Worm (Caenorhabditis elegans): Measurements from ENCODE around the gene CC8.2.

Gene CC8.2

DNA sequence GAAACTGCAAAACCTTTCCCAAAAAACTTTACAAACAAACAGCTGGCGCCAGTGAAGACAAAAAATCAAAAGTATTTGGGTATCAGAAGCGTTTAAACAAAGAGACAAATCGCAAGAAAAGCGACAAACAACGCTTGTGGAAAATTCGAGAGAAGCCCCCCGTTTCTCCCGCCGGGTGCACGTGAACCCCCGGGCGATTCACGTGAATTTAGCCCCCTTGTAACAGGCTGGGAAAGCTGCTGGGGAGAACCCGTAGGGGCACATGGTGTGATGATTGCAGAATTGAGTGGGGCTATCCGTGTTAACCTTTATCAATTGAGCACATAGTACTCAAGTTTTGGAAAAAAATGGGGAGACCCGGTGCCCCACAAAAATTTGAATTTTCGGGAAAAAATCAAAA, 5.7 kb upstream of the CC8.2 start:
- TF ChIP-seq hlh-1 (tag; optimal IDR thresholded peaks at IDR 0.05) (peak; percentile 80), unc-62 (GFP tag; optimal IDR thresholded peaks at IDR 0.05) (peak; percentile 64), unc-120 (tag; optimal IDR thresholded peaks at IDR 0.05; ENCODE audit: poor library complexity, severe bottlenecking) (peak; percentile 76), sem-2 (GFP tag; optimal IDR thresholded peaks at IDR 0.05) (no peak)

DNA sequence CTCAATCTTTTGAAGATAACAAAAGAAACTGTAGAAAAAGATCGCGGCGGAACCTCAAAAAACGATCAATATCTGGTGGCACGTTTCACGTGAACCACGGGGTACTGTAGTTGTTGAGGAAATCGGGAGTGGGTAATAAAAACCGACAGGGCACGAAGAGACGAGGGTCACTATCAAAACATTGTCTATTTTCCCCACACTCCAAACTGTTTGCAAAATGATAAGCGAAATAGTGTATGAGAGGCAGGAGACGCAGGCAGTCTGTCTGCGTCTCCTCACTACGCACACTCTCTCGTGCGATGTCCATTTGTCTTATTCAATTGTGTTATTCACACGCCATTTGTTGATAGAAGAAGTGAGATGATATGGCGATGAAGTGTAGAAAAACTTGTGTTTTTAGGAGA, 4.9 kb upstream of the CC8.2 start:
- TF ChIP-seq cnd-1 (tag; optimal IDR thresholded peaks at IDR 0.05): no peak
- TF ChIP-seq ceh-83 (GFP tag; optimal IDR thresholded peaks at IDR 0.05): no peak
- no peak for TF ChIP-seq mab-5 (tag; optimal IDR thresholded peaks at IDR 0.05)
- no peak for TF ChIP-seq lin-13 (tag; optimal IDR thresholded peaks at IDR 0.05)
- no peak for TF ChIP-seq snpc-4 (tag; optimal IDR thresholded peaks at IDR 0.05)
- TF ChIP-seq ceh-39 (tag; optimal IDR thresholded peaks at IDR 0.05): no peak
- no peak for TF ChIP-seq tbx-8 (GFP tag; optimal IDR thresholded peaks at IDR 0.05)
- no peak for TF ChIP-seq ces-1 (GFP tag; optimal IDR thresholded peaks at IDR 0.05)
- TF ChIP-seq elt-1 (tag; optimal IDR thresholded peaks at IDR 0.05; ENCODE audit: borderline replicate concordance, insufficient read depth): no peak
- TF ChIP-seq unc-39 (tag; optimal IDR thresholded peaks at IDR 0.05): no peak
- TF ChIP-seq ham-2 (GFP tag; optimal IDR thresholded peaks at IDR 0.05): no peak
- TF ChIP-seq unc-62 (GFP tag; optimal IDR thresholded peaks at IDR 0.05): peak; percentile 40
- TF ChIP-seq nhr-28 (tag; optimal IDR thresholded peaks at IDR 0.05): no peak
- peak; percentile 15 for TF ChIP-seq lsy-2 (tag; optimal IDR thresholded peaks at IDR 0.05)
- no peak for TF ChIP-seq mls-2 (tag; optimal IDR thresholded peaks at IDR 0.05)
- no peak for TF ChIP-seq nhr-2 (tag; optimal IDR thresholded peaks at IDR 0.05)
- TF ChIP-seq bed-3 (GFP tag; optimal IDR thresholded peaks at IDR 0.05): no peak
- TF ChIP-seq elt-3 (tag; optimal IDR thresholded peaks at IDR 0.05): peak; percentile 25
- no peak for TF ChIP-seq sptf-1 (tag; optimal IDR thresholded peaks at IDR 0.05)
- peak; percentile 22 for TF ChIP-seq pha-4 (tag; optimal IDR thresholded peaks at IDR 0.05)
- no peak for TF ChIP-seq nhr-12 (tag; optimal IDR thresholded peaks at IDR 0.05)
- TF ChIP-seq ztf-11 (tag; optimal IDR thresholded peaks at IDR 0.05): no peak
- TF ChIP-seq hlh-1 (tag; optimal IDR thresholded peaks at IDR 0.05): no peak
- no peak for TF ChIP-seq mep-1 (tag; optimal IDR thresholded peaks at IDR 0.05)
- TF ChIP-seq drap-1 (GFP tag; optimal IDR thresholded peaks at IDR 0.05): no peak
- no peak for TF ChIP-seq zip-8 (tag; optimal IDR thresholded peaks at IDR 0.05)
- TF ChIP-seq lin-32 (GFP tag; optimal IDR thresholded peaks at IDR 0.05): no peak
- no peak for TF ChIP-seq blmp-1 (tag; optimal IDR thresholded peaks at IDR 0.05)

DNA sequence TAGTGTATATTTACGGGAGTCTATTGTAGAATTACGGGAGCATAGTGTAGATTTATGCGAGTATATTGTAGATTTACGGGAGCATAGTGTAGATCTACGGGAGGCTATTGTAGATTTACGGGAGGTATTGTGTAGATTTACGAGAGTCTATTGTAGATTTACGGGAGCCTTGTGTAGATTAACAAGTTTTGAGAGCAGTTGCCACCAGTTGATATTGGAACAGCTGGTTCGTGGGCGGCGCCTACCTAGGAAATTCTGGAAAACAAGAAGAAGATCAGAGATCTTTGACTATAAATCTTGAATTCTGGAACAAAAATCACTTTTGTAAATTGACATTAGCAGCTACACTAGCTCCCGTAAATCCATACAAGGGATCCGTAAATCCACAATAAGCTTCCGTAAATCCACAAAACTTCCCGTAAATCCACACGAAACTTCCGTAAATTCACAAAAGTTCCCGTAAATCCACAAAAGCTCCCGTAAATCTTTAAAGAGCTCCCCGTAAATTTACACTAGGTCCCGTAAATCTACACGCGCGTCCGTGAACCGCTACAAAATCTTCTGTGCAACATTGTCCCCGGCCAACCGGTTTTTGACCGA, 4.4 kb upstream of the CC8.2 start:
- peak; percentile 4 for TF ChIP-seq hlh-1 (tag; optimal IDR thresholded peaks at IDR 0.05)
- no peak for TF ChIP-seq blmp-1 (tag; optimal IDR thresholded peaks at IDR 0.05)

DNA sequence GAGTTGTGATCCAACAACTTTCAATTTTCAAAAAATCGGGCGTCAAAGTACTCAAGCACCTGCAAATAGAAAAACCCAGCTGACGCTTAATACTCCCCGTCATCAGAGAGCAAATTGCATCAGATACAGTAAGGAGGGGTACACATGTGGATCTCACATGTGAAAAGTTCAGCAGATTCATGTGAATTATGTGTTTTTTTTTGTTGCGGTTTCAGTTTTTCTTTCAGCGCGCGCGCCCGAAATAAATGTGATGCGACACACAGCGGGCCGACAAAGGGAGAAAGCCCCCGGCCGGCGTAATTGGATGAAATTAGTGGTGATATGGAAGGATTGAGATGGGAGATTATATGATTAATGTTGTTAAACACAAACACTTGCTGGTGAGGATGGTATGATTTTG, 3.7 kb upstream of the CC8.2 start:
- TF ChIP-seq ceh-43 (GFP tag; optimal IDR thresholded peaks at IDR 0.05) (no peak), bed-3 (GFP tag; optimal IDR thresholded peaks at IDR 0.05) (no peak), lsy-2 (tag; optimal IDR thresholded peaks at IDR 0.05) (no peak), ceh-39 (tag; optimal IDR thresholded peaks at IDR 0.05) (no peak), unc-120 (tag; optimal IDR thresholded peaks at IDR 0.05; ENCODE audit: poor library complexity, severe bottlenecking) (no peak), nhr-237 (tag; optimal IDR thresholded peaks at IDR 0.05) (no peak), sem-2 (GFP tag; optimal IDR thresholded peaks at IDR 0.05) (no peak), unc-62 (GFP tag; optimal IDR thresholded peaks at IDR 0.05) (no peak), blmp-1 (tag; optimal IDR thresholded peaks at IDR 0.05) (no peak), cnd-1 (tag; optimal IDR thresholded peaks at IDR 0.05) (no peak), ces-1 (GFP tag; optimal IDR thresholded peaks at IDR 0.05) (no peak), zip-8 (tag; optimal IDR thresholded peaks at IDR 0.05) (no peak), lin-32 (GFP tag; optimal IDR thresholded peaks at IDR 0.05) (no peak), snpc-4 (tag; optimal IDR thresholded peaks at IDR 0.05) (no peak), unc-39 (tag; optimal IDR thresholded peaks at IDR 0.05) (no peak), drap-1 (GFP tag; optimal IDR thresholded peaks at IDR 0.05) (no peak), hlh-1 (tag; optimal IDR thresholded peaks at IDR 0.05) (no peak), nhr-28 (tag; optimal IDR thresholded peaks at IDR 0.05) (no peak), tbx-8 (GFP tag; optimal IDR thresholded peaks at IDR 0.05) (no peak), M03D4.4 (tag; optimal IDR thresholded peaks at IDR 0.05) (no peak)

All from whole organism, mixed stage, embryonic.